Worm (Caenorhabditis elegans) whole organism, L4 larva: ENCODE results near the gene mul-1.
A peak's percentile ranks its signal among the peaks of the same experiment; 100 is the strongest.

Source experiments
- F26F4.8 ChIP-seq: fragments of 200-800 bp; sonication (Bioruptor generic); conservative IDR thresholded peaks from 2 replicates; pipeline ENCODE4 v1.3.6; 2022; ENCODE audit warnings: missing genetic modification characterization, missing compliant biosample characterization
- T26A8.4 ChIP-seq: fragments of 200-800 bp; sonication (Bioruptor generic); IDR thresholded peaks from 2 replicates; pipeline ENCODE4 v1.3.6; 2022; ENCODE audit warnings: missing genetic modification characterization, missing compliant biosample characterization
- Y5F2A.4 ChIP-seq: fragments of 200-800 bp; sonication (Bioruptor generic); optimal IDR thresholded peaks from 2 replicates; lab custom pipeline; 2018; ENCODE audit warnings: mild to moderate bottlenecking, missing genetic modification characterization, missing compliant biosample characterization
- aha-1 ChIP-seq: fragments of 150-350 bp; peaks from one replicate; lab custom pipeline; 2014; ENCODE audit warnings: missing biosample characterization, missing genetic modification characterization
- arid-1 ChIP-seq: fragments of 200-800 bp; sonication (Bioruptor generic); conservative IDR thresholded peaks from 2 replicates; pipeline ENCODE4 v1.3.6; 2022; ENCODE audit warnings: missing genetic modification reagents, missing genetic modification characterization, missing compliant biosample characterization
- attf-4 ChIP-seq: sonication (generic microtip); optimal IDR thresholded peaks from 3 replicates; lab custom pipeline; 2017; ENCODE audit warnings: missing biosample characterization, missing genetic modification characterization
- ceh-20 ChIP-seq: fragments of 200-800 bp; sonication (Bioruptor generic); IDR thresholded peaks from 2 replicates; pipeline ENCODE4 v1.3.6; 2022; ENCODE audit warnings: missing genetic modification reagents, missing genetic modification characterization, missing compliant biosample characterization
- ceh-28 ChIP-seq: fragments of 150-350 bp; optimal IDR thresholded peaks from 2 replicates; lab custom pipeline; 2014; ENCODE audit warnings: missing biosample characterization, missing genetic modification reagents, missing genetic modification characterization
- ceh-32 ChIP-seq: sonication (generic microtip); optimal IDR thresholded peaks from 2 replicates; lab custom pipeline; 2016; ENCODE audit warnings: mild to moderate bottlenecking, missing genetic modification characterization, missing compliant biosample characterization; ENCODE audit not compliant: poor library complexity
- cey-2 ChIP-seq: sonication (generic microtip); optimal IDR thresholded peaks from 3 replicates; lab custom pipeline; 2017; ENCODE audit warnings: missing genetic modification characterization, mild to moderate bottlenecking, missing compliant biosample characterization, antibody characterized with exemption, borderline replicate concordance; ENCODE audit not compliant: insufficient read depth
- daf-12 ChIP-seq: fragments of 150-350 bp; optimal IDR thresholded peaks from 2 replicates; lab custom pipeline; 2014; ENCODE audit warnings: missing biosample characterization, missing genetic modification reagents, missing genetic modification characterization
- daf-16 ChIP-seq, 3 experiments: sonication (generic microtip); optimal IDR thresholded peaks; 2 replicates each; lab custom pipeline; 2016 to 2017; ENCODE audit warnings: missing genetic modification characterization in 3 of 3, missing genetic modification reagents in 3 of 3, mild to moderate bottlenecking in 2 of 3, missing compliant biosample characterization in 2 of 3, missing biosample characterization in 1 of 3, moderate library complexity in 1 of 3
- daf-8 ChIP-seq: fragments of 200-800 bp; sonication (Bioruptor generic); IDR thresholded peaks from 2 replicates; pipeline ENCODE4 v1.3.6; 2022; ENCODE audit warnings: missing genetic modification characterization, missing compliant biosample characterization
- dpl-1 ChIP-seq: fragments of 150-350 bp; optimal IDR thresholded peaks from 2 replicates; lab custom pipeline; 2014; ENCODE audit warnings: missing biosample characterization, missing genetic modification reagents, missing genetic modification characterization
- duxl-1 ChIP-seq: sonication (generic microtip); optimal IDR thresholded peaks from 2 replicates; lab custom pipeline; 2016; ENCODE audit warnings: mild to moderate bottlenecking, missing genetic modification characterization, moderate library complexity, missing compliant biosample characterization; ENCODE audit not compliant: poor library complexity
- dve-1 ChIP-seq: sonication (generic microtip); optimal IDR thresholded peaks from 2 replicates; lab custom pipeline; 2017; ENCODE audit warnings: antibody characterized with exemption, mild to moderate bottlenecking, missing genetic modification characterization, missing compliant biosample characterization; ENCODE audit not compliant: insufficient read depth
- egl-43 ChIP-seq: fragments of 200-800 bp; sonication (Bioruptor generic); IDR thresholded peaks from 2 replicates; pipeline ENCODE4 v1.3.6; 2022; ENCODE audit warnings: missing genetic modification reagents, missing genetic modification characterization, missing compliant biosample characterization
- fkh-10 ChIP-seq: fragments of 150-350 bp; optimal IDR thresholded peaks from 2 replicates; lab custom pipeline; 2014; ENCODE audit warnings: missing biosample characterization, missing genetic modification reagents, missing genetic modification characterization
- gei-8 ChIP-seq: fragments of 200-800 bp; sonication (Bioruptor generic); optimal IDR thresholded peaks from 2 replicates; lab custom pipeline; 2018; ENCODE audit warnings: mild to moderate bottlenecking, missing genetic modification characterization, missing compliant biosample characterization
- hlh-11 ChIP-seq: fragments of 200-800 bp; sonication (Bioruptor generic); optimal IDR thresholded peaks from 2 replicates; lab custom pipeline; 2018; ENCODE audit warnings: mild to moderate bottlenecking, missing genetic modification characterization, missing compliant biosample characterization
- hlh-30 ChIP-seq: sonication (generic microtip); optimal IDR thresholded peaks from 2 replicates; lab custom pipeline; 2017; ENCODE audit warnings: antibody characterized with exemption, mild to moderate bottlenecking, missing genetic modification characterization, missing compliant biosample characterization; ENCODE audit not compliant: insufficient read depth
- hmg-1.1 ChIP-seq: fragments of 200-800 bp; sonication (Bioruptor generic); IDR thresholded peaks from 2 replicates; pipeline ENCODE4 v1.3.6; 2022; ENCODE audit warnings: missing genetic modification reagents, missing genetic modification characterization, missing compliant biosample characterization
- lin-1 ChIP-seq: fragments of 200-800 bp; sonication (Bioruptor generic); IDR thresholded peaks from 2 replicates; pipeline ENCODE4 v1.3.6; 2022; ENCODE audit warnings: missing genetic modification reagents, missing genetic modification characterization, missing compliant biosample characterization
- lin-13 ChIP-seq: fragments of 150-350 bp; optimal IDR thresholded peaks from 2 replicates; lab custom pipeline; 2014; ENCODE audit warnings: missing biosample characterization, missing genetic modification reagents, missing genetic modification characterization
- lin-38 ChIP-seq: fragments of 200-800 bp; sonication (Bioruptor generic); IDR thresholded peaks from 2 replicates; pipeline ENCODE4 v1.3.6; 2022; ENCODE audit warnings: missing genetic modification reagents, missing genetic modification characterization, missing compliant biosample characterization
- lin-39 ChIP-seq: fragments of 150-350 bp; optimal IDR thresholded peaks from 2 replicates; lab custom pipeline; 2014; ENCODE audit warnings: missing biosample characterization, missing genetic modification reagents, missing genetic modification characterization
- lir-3 ChIP-seq: sonication (generic microtip); optimal IDR thresholded peaks from 2 replicates; lab custom pipeline; 2016; ENCODE audit warnings: mild to moderate bottlenecking, missing genetic modification characterization, missing compliant biosample characterization
- lsy-2 ChIP-seq, 2 experiments: fragments of 150-350 bp in 1 of 2; sonication (generic microtip) in 1 of 2; optimal IDR thresholded peaks; 2 replicates each; lab custom pipeline; 2014 to 2017; ENCODE audit warnings: missing biosample characterization in 2 of 2, missing genetic modification characterization in 2 of 2
- madf-9 ChIP-seq: fragments of 200-800 bp; sonication (Bioruptor generic); conservative IDR thresholded peaks from 2 replicates; pipeline ENCODE4 v1.3.6; 2022; ENCODE audit warnings: missing genetic modification reagents, missing genetic modification characterization, missing compliant biosample characterization
- mdl-1 ChIP-seq, 2 experiments: fragments of 150-350 bp in 1 of 2; sonication (generic microtip) in 1 of 2; optimal IDR thresholded peaks; 2 replicates each; lab custom pipeline; 2014 to 2017; ENCODE audit warnings: missing biosample characterization in 2 of 2, missing genetic modification characterization in 2 of 2
- mep-1 ChIP-seq: fragments of 150-350 bp; sonication (generic microtip); optimal IDR thresholded peaks from 3 replicates; lab custom pipeline; 2014; ENCODE audit warnings: missing biosample characterization, missing genetic modification characterization
- nhr-102 ChIP-seq: sonication (generic microtip); optimal IDR thresholded peaks from 2 replicates; lab custom pipeline; 2016; ENCODE audit warnings: mild to moderate bottlenecking, missing genetic modification characterization, moderate library complexity, missing compliant biosample characterization
- nhr-11 ChIP-seq: fragments of 150-350 bp; optimal IDR thresholded peaks from 2 replicates; lab custom pipeline; 2014; ENCODE audit warnings: missing biosample characterization, missing genetic modification characterization
- nhr-237 ChIP-seq: sonication (generic microtip); optimal IDR thresholded peaks from 2 replicates; lab custom pipeline; 2017; ENCODE audit warnings: missing biosample characterization, missing genetic modification characterization
- nhr-25 ChIP-seq: sonication (generic microtip); optimal IDR thresholded peaks from 2 replicates; lab custom pipeline; 2017; ENCODE audit warnings: missing genetic modification characterization, mild to moderate bottlenecking, missing compliant biosample characterization, antibody characterized with exemption, moderate library complexity, borderline replicate concordance; ENCODE audit not compliant: insufficient read depth
- nhr-48 ChIP-seq: sonication (generic microtip); optimal IDR thresholded peaks from 2 replicates; lab custom pipeline; 2016; ENCODE audit warnings: mild to moderate bottlenecking, missing genetic modification characterization, missing compliant biosample characterization
- nhr-6 ChIP-seq: fragments of 150-350 bp; optimal IDR thresholded peaks from 2 replicates; lab custom pipeline; 2014; ENCODE audit warnings: missing biosample characterization, missing genetic modification characterization
- nhr-76 ChIP-seq: fragments of 150-350 bp; optimal IDR thresholded peaks from 2 replicates; lab custom pipeline; 2014; ENCODE audit warnings: missing biosample characterization, missing genetic modification characterization
- pha-4 ChIP-seq, 2 experiments: fragments of 150-350 bp in 1 of 2; fragments of 200-800 bp in 1 of 2; sonication (Bioruptor generic) in 1 of 2; IDR thresholded peaks in 1 of 2; optimal IDR thresholded peaks in 1 of 2; 2 replicates each; pipeline versions ENCODE4 v1.3.6 to Lab custom; 2014 to 2022; ENCODE audit warnings: missing genetic modification characterization in 2 of 2, missing genetic modification reagents in 2 of 2, missing biosample characterization in 1 of 2, missing compliant biosample characterization in 1 of 2
- php-3 ChIP-seq: fragments of 200-800 bp; sonication (Bioruptor generic); IDR thresholded peaks from 2 replicates; pipeline ENCODE4 v1.3.6; 2022; ENCODE audit warnings: missing genetic modification reagents, missing genetic modification characterization, missing compliant biosample characterization
- rbr-2 ChIP-seq: sonication (generic microtip); optimal IDR thresholded peaks from 2 replicates; lab custom pipeline; 2016; ENCODE audit warnings: missing genotype, missing genetic modification characterization, missing compliant biosample characterization
- sdz-12 ChIP-seq: fragments of 200-800 bp; sonication (Bioruptor generic); optimal IDR thresholded peaks from 2 replicates; lab custom pipeline; 2018; ENCODE audit warnings: mild to moderate bottlenecking, missing genetic modification characterization, missing compliant biosample characterization
- tra-1 ChIP-seq: fragments of 200-800 bp; sonication (Bioruptor generic); IDR thresholded peaks from 2 replicates; pipeline ENCODE4 v1.3.6; 2022; ENCODE audit warnings: missing genetic modification reagents, missing genetic modification characterization, missing compliant biosample characterization
- unc-130 ChIP-seq: sonication (generic microtip); optimal IDR thresholded peaks from 2 replicates; lab custom pipeline; 2016; ENCODE audit warnings: missing genetic modification reagents, missing genetic modification characterization, missing compliant biosample characterization
- unc-62 ChIP-seq, 3 experiments: fragments of 150-350 bp in 1 of 3; sonication (generic microtip); optimal IDR thresholded peaks in 2 of 3; peaks in 1 of 3; 1 replicate in 1 of 3; 2 replicates in 2 of 3; lab custom pipeline; 2014 to 2017; ENCODE audit warnings: missing biosample characterization in 3 of 3, missing genetic modification characterization in 3 of 3, missing genetic modification reagents in 3 of 3, missing genotype in 1 of 3
- vab-7 ChIP-seq: fragments of 200-800 bp; sonication (Bioruptor generic); IDR thresholded peaks from 2 replicates; pipeline ENCODE4 v1.3.6; 2022; ENCODE audit warnings: missing genetic modification reagents, missing genetic modification characterization, missing compliant biosample characterization
- zag-1 ChIP-seq: fragments of 150-350 bp; optimal IDR thresholded peaks from 2 replicates; lab custom pipeline; 2014; ENCODE audit warnings: missing biosample characterization, missing genetic modification characterization
- zfp-2 ChIP-seq: sonication (generic microtip); optimal IDR thresholded peaks from 2 replicates; lab custom pipeline; 2016; ENCODE audit warnings: mild to moderate bottlenecking, missing genetic modification characterization, missing compliant biosample characterization

Gene mul-1

ce11 chrIV:4093087-4093486 lies 29.9 kb downstream of the mul-1 start (continued):
- peak; percentile 57 for TF ChIP-seq duxl-1
- peak; percentile 92 for TF ChIP-seq hmg-1.1 (GFP tag; lab: Robert Waterston, UW)
- TF ChIP-seq tra-1, result peak; percentile 62; the same call in 1 of the 2 replicates
- peak; percentile 94 for TF ChIP-seq aha-1
- TF ChIP-seq daf-8 (GFP tag; lab: Robert Waterston, UW), result no peak
- TF ChIP-seq nhr-102 (tag; lab: Kevin White, UChicago), result peak; percentile 33
- no peak for TF ChIP-seq lir-3
- TF ChIP-seq rbr-2 (tag; lab: Kevin White, UChicago), result peak; percentile 79
- TF ChIP-seq nhr-76, result no peak
- peak; percentile 52 for TF ChIP-seq dpl-1 (GFP tag; lab: Kevin White, UChicago)
- no peak for TF ChIP-seq cey-2 (tag; lab: Kevin White, UChicago)
- no peak for TF ChIP-seq zag-1 (tag; lab: Kevin White, UChicago)
- TF ChIP-seq sdz-12 (GFP tag; lab: Kevin White, UChicago), result no peak
- no peak for TF ChIP-seq nhr-25 (tag; lab: Kevin White, UChicago)
- TF ChIP-seq arid-1, result no peak; the same call in 1 of the 2 replicates
- TF ChIP-seq ceh-32 (tag; lab: Kevin White, UChicago), result no peak
- peak; percentile 55 for TF ChIP-seq lin-38 (GFP tag; lab: Robert Waterston, UW)
- peak; percentile 10 for TF ChIP-seq nhr-11 (tag; lab: Kevin White, UChicago)
- TF ChIP-seq daf-12 (tag; lab: Kevin White, UChicago), result no peak
- peak; percentile 64 for TF ChIP-seq hlh-30
- TF ChIP-seq unc-62 (GFP tag; optimal IDR thresholded peaks at IDR 0.05 in 1 of 2; lab: Kevin White, UChicago), result no peak
- TF ChIP-seq unc-62 (tag; optimal IDR thresholded peaks at IDR 0.05; lab: Kevin White, UChicago), result no peak
- peak in 1 of 2 experiments; percentile 28 for TF ChIP-seq daf-16 (GFP tag; optimal IDR thresholded peaks at IDR 0.05; lab: Kevin White, UChicago)
- TF ChIP-seq daf-16 (tag; optimal IDR thresholded peaks at IDR 0.05; lab: Kevin White, UChicago), result peak; percentile 54
- TF ChIP-seq lin-39 (tag; lab: Kevin White, UChicago), result no peak
- peak; percentile 3 for TF ChIP-seq zfp-2 (tag; lab: Kevin White, UChicago)
- TF ChIP-seq lin-1, result no peak
- TF ChIP-seq dve-1 (tag; lab: Kevin White, UChicago), result peak; percentile 89
- TF ChIP-seq T26A8.4 (GFP tag; lab: Robert Waterston, UW), result peak; percentile 53; the same call in 1 of the 2 replicates
- no peak for TF ChIP-seq php-3 (GFP tag; lab: Robert Waterston, UW)
- peak; percentile 63; the same call in 1 of the 2 replicates for TF ChIP-seq ceh-20
- peak in 1 of 2 experiments; percentile 69 for TF ChIP-seq lsy-2 (tag; optimal IDR thresholded peaks at IDR 0.05; lab: Kevin White, UChicago)
- TF ChIP-seq mep-1 (tag; lab: Kevin White, UChicago), result peak; percentile 75
- TF ChIP-seq nhr-48 (tag; lab: Kevin White, UChicago), result peak; percentile 68
- 0 out of 2 replicates have a peak, but pooled peaks have one; percentile 14 for TF ChIP-seq madf-9 (GFP tag; lab: Robert Waterston, UW)
- no peak for TF ChIP-seq vab-7 (GFP tag; lab: Robert Waterston, UW)
- no peak for TF ChIP-seq Y5F2A.4
- TF ChIP-seq ceh-28 (tag; lab: Kevin White, UChicago), result peak; percentile 62
- no peak for TF ChIP-seq attf-4 (tag; lab: Kevin White, UChicago)
- no peak for TF ChIP-seq gei-8 (GFP tag; lab: Kevin White, UChicago)
- TF ChIP-seq fkh-10 (GFP tag; lab: Kevin White, UChicago), result no peak
- TF ChIP-seq F26F4.8 (GFP tag; lab: Robert Waterston, UW), result no peak
- peak in 1 of 2 experiments; percentile 59 for TF ChIP-seq mdl-1 (tag; optimal IDR thresholded peaks at IDR 0.05; lab: Kevin White, UChicago)
- peak; percentile 18 for TF ChIP-seq nhr-6 (tag; lab: Kevin White, UChicago)
- no peak for TF ChIP-seq unc-130
- TF ChIP-seq lin-13 (GFP tag; lab: Kevin White, UChicago), result no peak
- peak; percentile 72 for TF ChIP-seq pha-4 (GFP tag; IDR thresholded peaks at IDR 0.05; lab: Robert Waterston, UW)
- TF ChIP-seq pha-4 (tag; optimal IDR thresholded peaks at IDR 0.05; lab: Kevin White, UChicago), result no peak
- peak; percentile 46; the same call in 1 of the 2 replicates for TF ChIP-seq egl-43 (GFP tag; lab: Robert Waterston, UW)
- no peak for TF ChIP-seq nhr-237 (tag; lab: Kevin White, UChicago)
- TF ChIP-seq hlh-11, result peak; percentile 90
